Worm (Caenorhabditis elegans) whole organism, late embryonic: Measurements from ENCODE around the gene T08G2.2.

Source experiments
- C08G9.2 ChIP-seq: sonication (generic microtip); optimal IDR thresholded peaks from 2 replicates; lab custom pipeline; 2016; ENCODE audit warnings: mild to moderate bottlenecking, missing genetic modification characterization, moderate library complexity, missing compliant biosample characterization
- Y22D7AL.16 ChIP-seq: sonication (generic microtip); optimal IDR thresholded peaks from 2 replicates; lab custom pipeline; 2016; ENCODE audit warnings: missing genetic modification characterization, missing compliant biosample characterization
- ama-1 ChIP-seq: fragments of 150-350 bp; optimal IDR thresholded peaks from 2 replicates; lab custom pipeline; 2014
- ceh-34 ChIP-seq: sonication (generic microtip); optimal IDR thresholded peaks from 2 replicates; lab custom pipeline; 2016; ENCODE audit warnings: mild to moderate bottlenecking, missing genetic modification characterization, missing compliant biosample characterization
- eyg-1 ChIP-seq: sonication (generic microtip); optimal IDR thresholded peaks from 2 replicates; lab custom pipeline; 2016; ENCODE audit warnings: missing genotype, missing genetic modification characterization, missing compliant biosample characterization
- fkh-6 ChIP-seq: sonication (generic microtip); optimal IDR thresholded peaks from 2 replicates; lab custom pipeline; 2016; ENCODE audit warnings: missing genetic modification characterization, missing compliant biosample characterization
- mec-3 ChIP-seq: sonication (generic microtip); optimal IDR thresholded peaks from 2 replicates; lab custom pipeline; 2016; ENCODE audit warnings: borderline replicate concordance, missing genetic modification characterization, missing compliant biosample characterization
- nfya-1 ChIP-seq: sonication (generic microtip); optimal IDR thresholded peaks from 2 replicates; lab custom pipeline; 2017; ENCODE audit warnings: missing genetic modification characterization, mild to moderate bottlenecking, missing compliant biosample characterization, antibody characterized with exemption, moderate library complexity
- pha-2 ChIP-seq: sonication (generic microtip); optimal IDR thresholded peaks from 2 replicates; lab custom pipeline; 2017; ENCODE audit warnings: mild to moderate bottlenecking, missing genetic modification characterization, missing compliant biosample characterization
- pha-4 ChIP-seq: fragments of 150-350 bp; optimal IDR thresholded peaks from 2 replicates; lab custom pipeline; 2018; ENCODE audit warnings: missing biosample characterization, missing genetic modification reagents, missing genetic modification characterization
- pqm-1 ChIP-seq: sonication (generic microtip); optimal IDR thresholded peaks from 2 replicates; lab custom pipeline; 2016; ENCODE audit warnings: missing genetic modification characterization, missing compliant biosample characterization
- unc-55 ChIP-seq: sonication (generic microtip); optimal IDR thresholded peaks from 2 replicates; lab custom pipeline; 2017; ENCODE audit warnings: missing biosample characterization, missing genetic modification reagents, missing genetic modification characterization
- zip-5 ChIP-seq: sonication (generic microtip); optimal IDR thresholded peaks from 2 replicates; lab custom pipeline; 2016; ENCODE audit warnings: missing genetic modification characterization, missing compliant biosample characterization
- ztf-16 ChIP-seq: sonication (generic microtip); optimal IDR thresholded peaks from 2 replicates; lab custom pipeline; 2017; ENCODE audit warnings: missing genetic modification characterization, missing compliant biosample characterization

DNA sequence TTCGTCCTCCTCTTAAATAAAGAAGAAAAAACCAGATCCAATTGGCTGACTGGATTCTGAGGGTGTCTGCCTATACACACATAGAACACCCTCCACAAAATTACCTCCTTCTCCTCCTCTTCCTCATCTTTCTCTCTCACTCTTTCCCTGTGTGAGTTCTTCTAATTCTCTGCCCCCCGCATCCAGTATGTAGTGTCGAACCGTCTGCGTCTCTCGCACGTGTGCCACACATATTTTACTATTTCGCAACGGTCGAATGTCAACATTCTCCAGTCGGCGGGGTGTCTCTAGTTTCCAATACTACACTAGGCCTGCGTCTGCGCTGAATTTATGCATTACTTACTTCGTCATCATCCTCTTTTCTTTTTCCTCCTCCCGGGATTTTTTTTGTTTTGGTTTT lies 24.8 kb downstream of the T08G2.2 start:
- TF ChIP-seq unc-55 (GFP tag; lab: Kevin White, UChicago) (peak; percentile 61), mec-3 (tag; lab: Kevin White, UChicago) (no peak), fkh-6 (tag; lab: Kevin White, UChicago) (peak; percentile 52), ztf-16 (tag; lab: Kevin White, UChicago) (no peak), pqm-1 (no peak), ama-1 (lab: Kevin White, UChicago) (no peak), ceh-34 (tag; lab: Kevin White, UChicago) (peak; percentile 89), pha-2 (tag; lab: Kevin White, UChicago) (no peak), nfya-1 (peak; percentile 70), pha-4 (tag; lab: Kevin White, UChicago) (no peak), zip-5 (tag; lab: Kevin White, UChicago) (no peak), Y22D7AL.16 (no peak), eyg-1 (tag; lab: Kevin White, UChicago) (no peak), C08G9.2 (tag; lab: Kevin White, UChicago) (peak; percentile 1)
